Worm (Caenorhabditis elegans) whole organism, late embryonic: Measurements from ENCODE around the gene F08D12.12.
A peak's percentile ranks its signal among the peaks of the same experiment; 100 is the strongest.

ENCODE experiments used
- F13H6.1 ChIP-seq: sonication (generic microtip); optimal IDR thresholded peaks from 2 replicates; lab custom pipeline; 2016; ENCODE audit warnings: missing genetic modification characterization, missing compliant biosample characterization
- K02D7.2 ChIP-seq: sonication (generic microtip); optimal IDR thresholded peaks from 2 replicates; lab custom pipeline; 2017; ENCODE audit warnings: mild to moderate bottlenecking, missing genetic modification characterization, missing compliant biosample characterization
- Y22D7AL.16 ChIP-seq: sonication (generic microtip); optimal IDR thresholded peaks from 2 replicates; lab custom pipeline; 2016; ENCODE audit warnings: missing genetic modification characterization, missing compliant biosample characterization
- ahr-1 ChIP-seq: sonication (generic microtip); optimal IDR thresholded peaks from 2 replicates; lab custom pipeline; 2016; ENCODE audit warnings: missing genetic modification characterization, missing compliant biosample characterization
- ama-1 ChIP-seq: fragments of 150-350 bp; optimal IDR thresholded peaks from 2 replicates; lab custom pipeline; 2014
- ceh-14 ChIP-seq: sonication (generic microtip); optimal IDR thresholded peaks from 2 replicates; lab custom pipeline; 2016; ENCODE audit warnings: missing genotype, missing genetic modification characterization, missing compliant biosample characterization
- ceh-18 ChIP-seq: sonication (generic microtip); optimal IDR thresholded peaks from 2 replicates; lab custom pipeline; 2016; ENCODE audit warnings: missing genetic modification characterization, missing compliant biosample characterization
- ceh-2 ChIP-seq: sonication (generic microtip); optimal IDR thresholded peaks from 2 replicates; lab custom pipeline; 2016; ENCODE audit warnings: missing genotype, missing genetic modification characterization, missing compliant biosample characterization
- ceh-24 ChIP-seq: sonication (generic microtip); optimal IDR thresholded peaks from 2 replicates; lab custom pipeline; 2016; ENCODE audit warnings: mild to moderate bottlenecking, missing genetic modification characterization, missing compliant biosample characterization
- ceh-31 ChIP-seq: sonication (generic microtip); optimal IDR thresholded peaks from 2 replicates; lab custom pipeline; 2016; ENCODE audit warnings: missing genetic modification characterization, missing compliant biosample characterization
- ceh-48 ChIP-seq: sonication (generic microtip); optimal IDR thresholded peaks from 2 replicates; lab custom pipeline; 2016; ENCODE audit warnings: missing genetic modification characterization, inconsistent platforms, missing compliant biosample characterization
- ceh-9 ChIP-seq: sonication (generic microtip); optimal IDR thresholded peaks from 2 replicates; lab custom pipeline; 2016; ENCODE audit warnings: mild to moderate bottlenecking, missing genetic modification characterization, inconsistent platforms, missing compliant biosample characterization
- dmd-4 ChIP-seq: sonication (generic microtip); optimal IDR thresholded peaks from 2 replicates; lab custom pipeline; 2016; ENCODE audit warnings: borderline replicate concordance, missing genetic modification characterization, missing compliant biosample characterization
- elt-4 ChIP-seq: sonication (generic microtip); optimal IDR thresholded peaks from 2 replicates; lab custom pipeline; 2016; ENCODE audit warnings: missing genetic modification characterization, missing compliant biosample characterization
- eyg-1 ChIP-seq: sonication (generic microtip); optimal IDR thresholded peaks from 2 replicates; lab custom pipeline; 2016; ENCODE audit warnings: missing genotype, missing genetic modification characterization, missing compliant biosample characterization
- fax-1 ChIP-seq: sonication (generic microtip); optimal IDR thresholded peaks from 2 replicates; lab custom pipeline; 2016; ENCODE audit warnings: missing genotype, missing genetic modification characterization, missing compliant biosample characterization
- hlh-13 ChIP-seq: fragments of 200-800 bp; sonication (Bioruptor generic); optimal IDR thresholded peaks from 2 replicates; lab custom pipeline; 2018; ENCODE audit warnings: mild to moderate bottlenecking, missing genetic modification characterization, missing compliant biosample characterization
- hlh-30 ChIP-seq: sonication (generic microtip); optimal IDR thresholded peaks from 2 replicates; lab custom pipeline; 2017; ENCODE audit warnings: antibody characterized with exemption, missing genetic modification characterization, missing compliant biosample characterization; ENCODE audit not compliant: insufficient read depth
- hlh-8 ChIP-seq: sonication (generic microtip); optimal IDR thresholded peaks from 2 replicates; lab custom pipeline; 2016; ENCODE audit warnings: missing genotype, missing genetic modification characterization, missing compliant biosample characterization
- lim-6 ChIP-seq: sonication (generic microtip); optimal IDR thresholded peaks from 2 replicates; lab custom pipeline; 2016; ENCODE audit warnings: missing genetic modification characterization, missing compliant biosample characterization
- madf-2 ChIP-seq: sonication (generic microtip); optimal IDR thresholded peaks from 2 replicates; lab custom pipeline; 2017; ENCODE audit warnings: missing genetic modification characterization, missing compliant biosample characterization
- mec-3 ChIP-seq: sonication (generic microtip); optimal IDR thresholded peaks from 2 replicates; lab custom pipeline; 2016; ENCODE audit warnings: borderline replicate concordance, missing genetic modification characterization, missing compliant biosample characterization
- nfya-1 ChIP-seq: sonication (generic microtip); optimal IDR thresholded peaks from 2 replicates; lab custom pipeline; 2017; ENCODE audit warnings: missing genetic modification characterization, mild to moderate bottlenecking, missing compliant biosample characterization, antibody characterized with exemption, moderate library complexity
- nhr-11 ChIP-seq: fragments of 150-350 bp; optimal IDR thresholded peaks from 2 replicates; lab custom pipeline; 2014; ENCODE audit warnings: missing biosample characterization, missing genetic modification characterization
- nhr-232 ChIP-seq: sonication (generic microtip); optimal IDR thresholded peaks from 2 replicates; lab custom pipeline; 2016; ENCODE audit warnings: missing genetic modification characterization, missing compliant biosample characterization
- pag-3 ChIP-seq: sonication (generic microtip); optimal IDR thresholded peaks from 2 replicates; lab custom pipeline; 2016; ENCODE audit warnings: missing compliant biosample characterization, missing genetic modification characterization, borderline replicate concordance
- pax-1 ChIP-seq: fragments of 150-350 bp; optimal IDR thresholded peaks from 2 replicates; lab custom pipeline; 2014; ENCODE audit warnings: missing biosample characterization, missing genetic modification characterization
- pqm-1 ChIP-seq: sonication (generic microtip); optimal IDR thresholded peaks from 2 replicates; lab custom pipeline; 2016; ENCODE audit warnings: missing genetic modification characterization, missing compliant biosample characterization
- pros-1 ChIP-seq: fragments of 150-350 bp; optimal IDR thresholded peaks from 2 replicates; lab custom pipeline; 2014; ENCODE audit warnings: missing biosample characterization, missing genetic modification reagents, missing genetic modification characterization
- ref-2 ChIP-seq: sonication (generic microtip); optimal IDR thresholded peaks from 2 replicates; lab custom pipeline; 2016; ENCODE audit warnings: missing genetic modification characterization, missing compliant biosample characterization
- rnt-1 ChIP-seq: sonication (generic microtip); optimal IDR thresholded peaks from 2 replicates; lab custom pipeline; 2016; ENCODE audit warnings: missing genetic modification characterization, missing compliant biosample characterization
- sox-4 ChIP-seq: sonication (generic microtip); optimal IDR thresholded peaks from 2 replicates; lab custom pipeline; 2017; ENCODE audit warnings: mild to moderate bottlenecking, missing genetic modification characterization, inconsistent platforms, missing compliant biosample characterization
- tbx-2 ChIP-seq: sonication (generic microtip); optimal IDR thresholded peaks from 2 replicates; lab custom pipeline; 2016; ENCODE audit warnings: missing genetic modification characterization, missing compliant biosample characterization
- tbx-7 ChIP-seq: sonication (generic microtip); optimal IDR thresholded peaks from 2 replicates; lab custom pipeline; 2016; ENCODE audit warnings: missing genotype, missing genetic modification characterization, missing compliant biosample characterization
- unc-55 ChIP-seq: sonication (generic microtip); optimal IDR thresholded peaks from 2 replicates; lab custom pipeline; 2017; ENCODE audit warnings: missing biosample characterization, missing genetic modification reagents, missing genetic modification characterization
- unc-86 ChIP-seq: sonication (generic microtip); optimal IDR thresholded peaks from 2 replicates; lab custom pipeline; 2016; ENCODE audit warnings: missing genetic modification characterization, missing compliant biosample characterization
- zip-5 ChIP-seq: sonication (generic microtip); optimal IDR thresholded peaks from 2 replicates; lab custom pipeline; 2016; ENCODE audit warnings: missing genetic modification characterization, missing compliant biosample characterization
- ztf-16 ChIP-seq: sonication (generic microtip); optimal IDR thresholded peaks from 2 replicates; lab custom pipeline; 2017; ENCODE audit warnings: missing genetic modification characterization, missing compliant biosample characterization

Gene F08D12.12

DNA sequence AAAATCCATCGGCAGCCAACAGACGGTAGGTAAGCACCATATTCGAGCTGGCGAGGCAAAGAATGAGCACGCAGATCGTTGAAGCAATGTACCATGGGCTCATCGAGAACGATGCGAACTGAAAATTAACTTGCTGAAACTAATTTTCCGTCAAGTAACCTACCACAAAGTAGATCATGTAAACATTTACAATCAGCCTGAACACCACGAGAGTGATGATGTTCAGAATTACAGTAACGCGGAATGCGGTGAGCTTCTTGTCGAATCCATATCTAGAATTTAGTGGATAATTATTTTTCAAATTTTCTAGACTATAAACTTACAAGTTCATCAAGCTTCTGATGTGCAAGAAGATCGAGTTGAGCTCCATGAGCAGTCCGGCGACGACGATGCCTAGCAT is 42.6 kb upstream of the F08D12.12 start:
- TF ChIP-seq ama-1 (lab: Kevin White, UChicago) (no peak), hlh-30 (tag; lab: Kevin White, UChicago) (no peak), mec-3 (tag; lab: Kevin White, UChicago) (no peak), eyg-1 (tag; lab: Kevin White, UChicago) (no peak), K02D7.2 (tag; lab: Kevin White, UChicago) (no peak), unc-86 (tag; lab: Kevin White, UChicago) (no peak), madf-2 (no peak), F13H6.1 (no peak), pax-1 (tag; lab: Kevin White, UChicago) (no peak), dmd-4 (no peak), ztf-16 (tag; lab: Kevin White, UChicago) (no peak), hlh-8 (tag; lab: Kevin White, UChicago) (no peak), sox-4 (no peak), tbx-7 (tag; lab: Kevin White, UChicago) (no peak), ref-2 (tag; lab: Kevin White, UChicago) (no peak), fax-1 (tag; lab: Kevin White, UChicago) (no peak), zip-5 (tag; lab: Kevin White, UChicago) (no peak), nfya-1 (tag; lab: Kevin White, UChicago) (no peak), nhr-11 (tag; lab: Kevin White, UChicago) (no peak)
- TF ChIP-seq, all 69 proteins: peak for 0

DNA sequence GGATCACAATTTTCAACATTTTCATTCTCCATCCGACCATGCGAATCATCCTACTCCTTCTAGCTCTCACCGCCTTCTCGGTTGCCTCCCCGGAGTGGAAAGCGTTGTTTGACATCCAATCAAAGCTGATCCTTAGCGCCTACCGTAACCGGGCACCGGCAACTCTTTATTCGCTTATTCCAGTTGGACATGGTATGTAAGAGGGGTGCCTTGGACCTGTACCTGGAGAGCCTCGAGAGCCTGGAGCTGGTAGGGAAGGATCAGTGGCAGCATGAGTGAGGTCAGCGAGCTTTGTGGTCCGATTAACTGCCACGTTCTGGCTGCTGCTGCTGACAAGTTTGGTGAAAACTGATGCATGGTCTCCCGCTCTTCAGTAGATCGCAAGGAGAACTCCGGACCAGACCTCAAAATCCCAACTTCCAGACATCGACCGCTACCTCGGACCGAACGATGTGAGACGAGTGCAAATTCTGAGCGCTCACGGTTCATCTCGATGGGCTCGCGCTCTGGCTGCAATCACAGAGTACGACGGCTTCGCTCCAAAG is 41.0 kb upstream of the F08D12.12 start, which contains the start of gene K12H6.8:
K12H6.8 (plus strand) TSS at position 38 of the 545 bp plus-strand sequence.
- TF ChIP-seq ceh-9 (tag; lab: Kevin White, UChicago) (no peak), elt-4 (tag; lab: Kevin White, UChicago) (peak; percentile 91)

DNA sequence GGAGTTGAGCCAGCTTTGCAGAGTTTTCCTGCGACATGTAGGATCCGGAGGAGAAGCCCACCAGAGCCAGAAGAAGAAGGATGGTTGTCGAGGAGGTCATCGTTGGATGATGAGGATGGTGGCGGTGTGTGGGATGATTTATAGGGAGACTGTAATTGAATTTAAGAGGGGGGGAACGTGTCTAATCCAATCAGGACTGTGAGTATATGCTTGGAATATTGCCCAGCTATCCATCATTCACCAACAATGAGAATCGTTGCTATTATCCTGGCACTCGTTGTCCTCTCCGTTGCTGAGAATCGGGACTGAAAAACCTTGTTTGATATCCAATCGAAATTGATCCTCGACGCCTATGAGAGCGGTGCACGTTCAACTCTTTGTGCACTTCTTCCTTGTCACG is 39.2 kb upstream of the F08D12.12 start, which contains the start of gene K12H6.5:
K12H6.5 (minus strand) TSS at position 101 of the 400 bp plus-strand sequence.
- TF ChIP-seq tbx-2 (tag; lab: Kevin White, UChicago) (no peak), K02D7.2 (tag; lab: Kevin White, UChicago) (no peak), pag-3 (tag; lab: Kevin White, UChicago) (no peak), pax-1 (tag; lab: Kevin White, UChicago) (no peak), tbx-7 (tag; lab: Kevin White, UChicago) (no peak), nhr-232 (tag; lab: Kevin White, UChicago) (no peak), F13H6.1 (no peak), ceh-48 (no peak), unc-55 (GFP tag; lab: Kevin White, UChicago) (no peak), ceh-14 (tag; lab: Kevin White, UChicago) (no peak), ahr-1 (tag; lab: Kevin White, UChicago) (no peak), nfya-1 (tag; lab: Kevin White, UChicago) (no peak), pros-1 (tag; lab: Kevin White, UChicago) (no peak), lim-6 (no peak), fax-1 (tag; lab: Kevin White, UChicago) (no peak), ceh-24 (tag; lab: Kevin White, UChicago) (no peak), rnt-1 (tag; lab: Kevin White, UChicago) (no peak), hlh-13 (GFP tag; lab: Kevin White, UChicago) (no peak)

DNA sequence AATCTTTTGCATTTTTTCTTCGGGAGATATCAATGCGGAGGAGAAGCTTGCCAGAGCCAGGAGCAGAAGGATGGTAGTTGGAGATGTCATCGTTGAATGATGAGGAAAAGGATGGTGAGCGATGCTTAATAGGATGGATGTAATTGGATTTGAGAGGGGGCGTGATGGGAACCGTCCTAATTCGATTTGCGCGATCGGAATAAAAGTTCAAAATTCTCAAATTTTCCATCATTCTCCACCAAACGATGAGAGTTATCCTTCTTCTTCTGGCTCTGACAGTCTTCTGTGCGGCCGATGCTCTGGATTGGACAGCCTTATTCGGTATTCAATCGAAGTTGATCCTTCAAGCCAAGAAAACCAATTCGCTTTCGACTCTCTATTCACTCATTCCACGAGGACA is 37.3 kb upstream of the F08D12.12 start, which contains the start of the genes K12H6.4 and K12H6.9:
K12H6.4 (minus strand) TSS at position 101 of the 400 bp plus-strand sequence.
K12H6.9 (plus strand) TSS at position 236 of the 400 bp plus-strand sequence.
- TF ChIP-seq hlh-30 (tag; lab: Kevin White, UChicago) (no peak), pqm-1 (no peak), ceh-14 (tag; lab: Kevin White, UChicago) (no peak), ceh-2 (tag; lab: Kevin White, UChicago) (no peak), ztf-16 (tag; lab: Kevin White, UChicago) (no peak), fax-1 (tag; lab: Kevin White, UChicago) (no peak), lim-6 (no peak), ceh-18 (tag; lab: Kevin White, UChicago) (no peak), Y22D7AL.16 (tag; lab: Kevin White, UChicago) (no peak), pag-3 (tag; lab: Kevin White, UChicago) (no peak), ceh-24 (tag; lab: Kevin White, UChicago) (no peak), eyg-1 (tag; lab: Kevin White, UChicago) (no peak), K02D7.2 (tag; lab: Kevin White, UChicago) (no peak), ceh-31 (tag; lab: Kevin White, UChicago) (no peak), nfya-1 (tag; lab: Kevin White, UChicago) (no peak), ceh-48 (no peak), mec-3 (tag; lab: Kevin White, UChicago) (no peak)
